Worm (Caenorhabditis elegans) whole organism, L4 larva: ENCODE results near the gene Y43C5A.4.

ENCODE experiments used
- D1046.2 ChIP-seq: fragments of 200-800 bp; sonication (Bioruptor generic); IDR thresholded peaks from 2 replicates; pipeline ENCODE4 v1.3.6; 2022; ENCODE audit warnings: missing genetic modification characterization, missing compliant biosample characterization
- F26F4.8 ChIP-seq: fragments of 200-800 bp; sonication (Bioruptor generic); conservative IDR thresholded peaks from 2 replicates; pipeline ENCODE4 v1.3.6; 2022; ENCODE audit warnings: missing genetic modification characterization, missing compliant biosample characterization
- T26A8.4 ChIP-seq: fragments of 200-800 bp; sonication (Bioruptor generic); IDR thresholded peaks from 2 replicates; pipeline ENCODE4 v1.3.6; 2022; ENCODE audit warnings: missing genetic modification characterization, missing compliant biosample characterization
- Y105C5A.15 ChIP-seq: fragments of 200-800 bp; sonication (Bioruptor generic); IDR thresholded peaks from 2 replicates; pipeline ENCODE4 v1.3.6; 2022; ENCODE audit warnings: missing genetic modification characterization, missing compliant biosample characterization
- Y5F2A.4 ChIP-seq: fragments of 200-800 bp; sonication (Bioruptor generic); optimal IDR thresholded peaks from 2 replicates; lab custom pipeline; 2018; ENCODE audit warnings: mild to moderate bottlenecking, missing genetic modification characterization, missing compliant biosample characterization
- Y75B8A.6 ChIP-seq: fragments of 200-800 bp; sonication (Bioruptor generic); IDR thresholded peaks from 2 replicates; pipeline ENCODE4 v1.3.6; 2022; ENCODE audit warnings: missing genetic modification reagents, missing genetic modification characterization, missing compliant biosample characterization
- ZK337.2 ChIP-seq: fragments of 200-800 bp; sonication (Bioruptor generic); IDR thresholded peaks from 2 replicates; pipeline ENCODE4 v1.3.6; 2022; ENCODE audit warnings: missing genetic modification reagents, missing genetic modification characterization, missing compliant biosample characterization
- aha-1 ChIP-seq: fragments of 150-350 bp; peaks from one replicate; lab custom pipeline; 2014; ENCODE audit warnings: missing biosample characterization, missing genetic modification characterization
- ama-1 ChIP-seq: fragments of 150-350 bp; optimal IDR thresholded peaks from 2 replicates; lab custom pipeline; 2014; ENCODE audit warnings: inconsistent platforms, mixed read lengths
- arid-1 ChIP-seq: fragments of 200-800 bp; sonication (Bioruptor generic); conservative IDR thresholded peaks from 2 replicates; pipeline ENCODE4 v1.3.6; 2022; ENCODE audit warnings: missing genetic modification reagents, missing genetic modification characterization, missing compliant biosample characterization
- attf-4 ChIP-seq: sonication (generic microtip); optimal IDR thresholded peaks from 3 replicates; lab custom pipeline; 2017; ENCODE audit warnings: missing biosample characterization, missing genetic modification characterization
- ceh-28 ChIP-seq: fragments of 150-350 bp; optimal IDR thresholded peaks from 2 replicates; lab custom pipeline; 2014; ENCODE audit warnings: missing biosample characterization, missing genetic modification reagents, missing genetic modification characterization
- ceh-32 ChIP-seq: sonication (generic microtip); optimal IDR thresholded peaks from 2 replicates; lab custom pipeline; 2016; ENCODE audit warnings: mild to moderate bottlenecking, missing genetic modification characterization, missing compliant biosample characterization; ENCODE audit not compliant: poor library complexity
- ceh-44 ChIP-seq: fragments of 200-800 bp; sonication (Bioruptor generic); IDR thresholded peaks from 2 replicates; pipeline ENCODE4 v1.3.6; 2022; ENCODE audit warnings: missing genetic modification reagents, missing genetic modification characterization, missing compliant biosample characterization
- ceh-82 ChIP-seq: sonication (generic microtip); optimal IDR thresholded peaks from 2 replicates; lab custom pipeline; 2017; ENCODE audit warnings: missing biosample characterization, missing genetic modification characterization
- daf-16 ChIP-seq, 3 experiments: sonication (generic microtip); optimal IDR thresholded peaks; 2 replicates each; lab custom pipeline; 2016 to 2017; ENCODE audit warnings: missing genetic modification characterization in 3 of 3, missing genetic modification reagents in 3 of 3, mild to moderate bottlenecking in 2 of 3, missing compliant biosample characterization in 2 of 3, missing biosample characterization in 1 of 3, moderate library complexity in 1 of 3
- daf-19 ChIP-seq: fragments of 200-800 bp; sonication (Bioruptor generic); conservative IDR thresholded peaks from 2 replicates; pipeline ENCODE4 v1.3.6; 2022; ENCODE audit warnings: missing genetic modification characterization, missing compliant biosample characterization
- dmd-6 ChIP-seq: fragments of 200-800 bp; sonication (Bioruptor generic); IDR thresholded peaks from 2 replicates; pipeline ENCODE4 v1.3.6; 2022; ENCODE audit warnings: missing genetic modification reagents, missing genetic modification characterization, missing compliant biosample characterization
- dmd-8 ChIP-seq: fragments of 200-800 bp; sonication (Bioruptor generic); IDR thresholded peaks from 2 replicates; pipeline ENCODE4 v1.3.6; 2022; ENCODE audit warnings: missing genetic modification characterization, missing compliant biosample characterization
- dmd-9 ChIP-seq: fragments of 200-800 bp; sonication (Bioruptor generic); IDR thresholded peaks from 2 replicates; pipeline ENCODE4 v1.3.6; 2022; ENCODE audit warnings: missing genetic modification reagents, missing genetic modification characterization, missing compliant biosample characterization
- dve-1 ChIP-seq: sonication (generic microtip); optimal IDR thresholded peaks from 2 replicates; lab custom pipeline; 2017; ENCODE audit warnings: antibody characterized with exemption, mild to moderate bottlenecking, missing genetic modification characterization, missing compliant biosample characterization; ENCODE audit not compliant: insufficient read depth
- egl-27 ChIP-seq: sonication (generic microtip); optimal IDR thresholded peaks from 3 replicates; lab custom pipeline; 2017; ENCODE audit warnings: missing biosample characterization, missing genetic modification reagents, missing genetic modification characterization
- fkh-10 ChIP-seq: fragments of 150-350 bp; optimal IDR thresholded peaks from 2 replicates; lab custom pipeline; 2014; ENCODE audit warnings: missing biosample characterization, missing genetic modification reagents, missing genetic modification characterization
- fos-1 ChIP-seq: fragments of 150-350 bp; optimal IDR thresholded peaks from 2 replicates; lab custom pipeline; 2014; ENCODE audit warnings: missing biosample characterization, missing genetic modification characterization
- hmg-1.1 ChIP-seq: fragments of 200-800 bp; sonication (Bioruptor generic); IDR thresholded peaks from 2 replicates; pipeline ENCODE4 v1.3.6; 2022; ENCODE audit warnings: missing genetic modification reagents, missing genetic modification characterization, missing compliant biosample characterization
- lim-7 ChIP-seq: fragments of 200-800 bp; sonication (Bioruptor generic); IDR thresholded peaks from 2 replicates; pipeline ENCODE4 v1.3.6; 2022; ENCODE audit warnings: missing genetic modification characterization, missing compliant biosample characterization
- lin-15B ChIP-seq: fragments of 150-350 bp; sonication (generic microtip); optimal IDR thresholded peaks from 3 replicates; lab custom pipeline; 2014; ENCODE audit warnings: missing biosample characterization, missing genetic modification characterization
- lin-38 ChIP-seq: fragments of 200-800 bp; sonication (Bioruptor generic); IDR thresholded peaks from 2 replicates; pipeline ENCODE4 v1.3.6; 2022; ENCODE audit warnings: missing genetic modification reagents, missing genetic modification characterization, missing compliant biosample characterization
- madf-5 ChIP-seq, 2 experiments: fragments of 200-800 bp; sonication (Bioruptor generic); IDR thresholded peaks; 2 replicates each; pipeline ENCODE4 v1.3.6; 2022; ENCODE audit warnings: missing compliant biosample characterization in 2 of 2, missing genetic modification characterization in 2 of 2
- mxl-3 ChIP-seq: fragments of 200-800 bp; sonication (Bioruptor generic); optimal IDR thresholded peaks from 2 replicates; lab custom pipeline; 2018; ENCODE audit warnings: mild to moderate bottlenecking, missing genetic modification characterization, missing compliant biosample characterization
- nhr-111 ChIP-seq: fragments of 200-800 bp; sonication (Bioruptor generic); optimal IDR thresholded peaks from 2 replicates; lab custom pipeline; 2018; ENCODE audit warnings: mild to moderate bottlenecking, missing genetic modification characterization, missing compliant biosample characterization
- nhr-25 ChIP-seq: sonication (generic microtip); optimal IDR thresholded peaks from 2 replicates; lab custom pipeline; 2017; ENCODE audit warnings: missing genetic modification characterization, mild to moderate bottlenecking, missing compliant biosample characterization, antibody characterized with exemption, moderate library complexity, borderline replicate concordance; ENCODE audit not compliant: insufficient read depth
- nhr-28 ChIP-seq: fragments of 150-350 bp; optimal IDR thresholded peaks from 2 replicates; lab custom pipeline; 2014; ENCODE audit warnings: missing biosample characterization, missing genetic modification characterization
- nhr-41 ChIP-seq: fragments of 200-800 bp; sonication (Bioruptor generic); IDR thresholded peaks from 2 replicates; pipeline ENCODE4 v1.3.6; 2022; ENCODE audit warnings: missing genetic modification reagents, missing genetic modification characterization, missing compliant biosample characterization
- pha-4 ChIP-seq, 2 experiments: fragments of 150-350 bp in 1 of 2; fragments of 200-800 bp in 1 of 2; sonication (Bioruptor generic) in 1 of 2; IDR thresholded peaks in 1 of 2; optimal IDR thresholded peaks in 1 of 2; 2 replicates each; pipeline versions ENCODE4 v1.3.6 to Lab custom; 2014 to 2022; ENCODE audit warnings: missing genetic modification characterization in 2 of 2, missing genetic modification reagents in 2 of 2, missing biosample characterization in 1 of 2, missing compliant biosample characterization in 1 of 2
- php-3 ChIP-seq: fragments of 200-800 bp; sonication (Bioruptor generic); IDR thresholded peaks from 2 replicates; pipeline ENCODE4 v1.3.6; 2022; ENCODE audit warnings: missing genetic modification reagents, missing genetic modification characterization, missing compliant biosample characterization
- rbr-2 ChIP-seq: sonication (generic microtip); optimal IDR thresholded peaks from 2 replicates; lab custom pipeline; 2016; ENCODE audit warnings: missing genotype, missing genetic modification characterization, missing compliant biosample characterization
- saeg-2 ChIP-seq: fragments of 200-800 bp; sonication (Bioruptor generic); IDR thresholded peaks from 2 replicates; pipeline ENCODE4 v1.3.6; 2022; ENCODE audit warnings: missing genetic modification reagents, missing genetic modification characterization, missing compliant biosample characterization
- snpc-1.2 ChIP-seq: fragments of 200-800 bp; sonication (Bioruptor generic); IDR thresholded peaks from 2 replicates; pipeline ENCODE4 v1.3.6; 2022; ENCODE audit warnings: missing genetic modification reagents, missing genetic modification characterization, missing compliant biosample characterization
- tag-97 ChIP-seq: fragments of 200-800 bp; sonication (Bioruptor generic); IDR thresholded peaks from 2 replicates; pipeline ENCODE4 v1.3.6; 2022; ENCODE audit warnings: missing genetic modification characterization, missing compliant biosample characterization
- tra-1 ChIP-seq: fragments of 200-800 bp; sonication (Bioruptor generic); IDR thresholded peaks from 2 replicates; pipeline ENCODE4 v1.3.6; 2022; ENCODE audit warnings: missing genetic modification reagents, missing genetic modification characterization, missing compliant biosample characterization
- unc-39 ChIP-seq: sonication (generic microtip); optimal IDR thresholded peaks from 2 replicates; lab custom pipeline; 2017; ENCODE audit warnings: missing biosample characterization, missing genetic modification characterization
- unc-62 ChIP-seq, 3 experiments: fragments of 150-350 bp in 1 of 3; sonication (generic microtip); optimal IDR thresholded peaks in 2 of 3; peaks in 1 of 3; 1 replicate in 1 of 3; 2 replicates in 2 of 3; lab custom pipeline; 2014 to 2017; ENCODE audit warnings: missing biosample characterization in 3 of 3, missing genetic modification characterization in 3 of 3, missing genetic modification reagents in 3 of 3, missing genotype in 1 of 3
- zag-1 ChIP-seq: fragments of 150-350 bp; optimal IDR thresholded peaks from 2 replicates; lab custom pipeline; 2014; ENCODE audit warnings: missing biosample characterization, missing genetic modification characterization
- zfp-2 ChIP-seq: sonication (generic microtip); optimal IDR thresholded peaks from 2 replicates; lab custom pipeline; 2016; ENCODE audit warnings: mild to moderate bottlenecking, missing genetic modification characterization, missing compliant biosample characterization
- zfp-3 ChIP-seq: fragments of 200-800 bp; sonication (Bioruptor generic); conservative IDR thresholded peaks from 2 replicates; pipeline ENCODE4 v1.3.6; 2022; ENCODE audit warnings: missing genetic modification reagents, missing genetic modification characterization, missing compliant biosample characterization
- ztf-11 ChIP-seq: fragments of 150-350 bp; optimal IDR thresholded peaks from 2 replicates; lab custom pipeline; 2014; ENCODE audit warnings: missing biosample characterization, missing genetic modification characterization

Gene Y43C5A.4

DNA sequence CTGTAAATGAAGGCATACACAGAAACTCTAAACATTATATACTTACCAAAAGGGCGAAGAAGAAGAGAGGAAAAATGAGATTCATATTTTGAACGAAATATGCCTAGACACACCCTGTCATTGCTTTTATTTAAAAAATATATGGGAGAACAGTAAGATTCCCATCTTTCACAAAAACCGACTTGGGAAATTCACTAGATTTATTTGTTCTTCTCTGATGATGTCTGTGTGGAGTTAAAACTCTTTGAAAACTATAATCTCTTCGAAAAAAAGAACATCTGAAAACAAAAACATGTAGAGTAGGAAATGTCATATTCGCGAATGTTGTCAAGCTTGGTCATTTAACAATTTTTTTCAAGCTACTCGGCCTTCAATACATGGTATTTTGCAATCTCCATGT, 32.5 kb downstream of the Y43C5A.4 start, which contains the start of gene R09E10.8:
TSS of gene R09E10.8 (minus strand) at position 101 of the 400 bp plus-strand sequence.
- TF ChIP-seq egl-27 (tag; lab: Kevin White, UChicago) (no peak), aha-1 (tag; lab: Kevin White, UChicago) (no peak), ztf-11 (tag; lab: Kevin White, UChicago) (no peak), snpc-1.2 (GFP tag; lab: Robert Waterston, UW) (no peak), ceh-44 (GFP tag; lab: Robert Waterston, UW) (no peak), zfp-3 (GFP tag; lab: Robert Waterston, UW) (no peak), T26A8.4 (no peak), daf-19 (GFP tag; lab: Robert Waterston, UW) (no peak), zag-1 (tag; lab: Kevin White, UChicago) (no peak), Y75B8A.6 (no peak), nhr-28 (tag; lab: Kevin White, UChicago) (no peak), Y105C5A.15 (no peak), dmd-8 (GFP tag; lab: Robert Waterston, UW) (no peak), unc-62 (GFP tag; optimal IDR thresholded peaks at IDR 0.05 in 1 of 2; lab: Kevin White, UChicago) (no peak), unc-62 (tag; optimal IDR thresholded peaks at IDR 0.05; lab: Kevin White, UChicago) (no peak), fos-1 (tag; lab: Kevin White, UChicago) (no peak), zfp-2 (tag; lab: Kevin White, UChicago) (no peak), attf-4 (tag; lab: Kevin White, UChicago) (no peak), tra-1 (GFP tag; lab: Robert Waterston, UW) (no peak), D1046.2 (GFP tag; lab: Robert Waterston, UW) (no peak)

ce11 chrIV:10311115-10311514, 33.3 kb downstream of the Y43C5A.4 start:
- TF ChIP-seq snpc-1.2 (GFP tag; lab: Robert Waterston, UW) (peak; percentile 84), ceh-44 (GFP tag; lab: Robert Waterston, UW) (peak; percentile 39; the same call in 1 of the 2 replicates), tag-97 (GFP tag; lab: Robert Waterston, UW) (no peak), ZK337.2 (GFP tag; lab: Robert Waterston, UW) (no peak), dve-1 (tag; lab: Kevin White, UChicago) (no peak), T26A8.4 (peak; percentile 24; the same call in 1 of the 2 replicates), madf-5 (GFP tag; IDR thresholded peaks at IDR 0.05; lab: Robert Waterston, UW) (no peak), fkh-10 (GFP tag; lab: Kevin White, UChicago) (no peak), arid-1 (GFP tag; lab: Robert Waterston, UW) (no peak), ceh-82 (tag; lab: Kevin White, UChicago) (no peak), zfp-3 (GFP tag; lab: Robert Waterston, UW) (no peak), nhr-111 (GFP tag; lab: Kevin White, UChicago) (no peak), unc-62 (GFP tag; optimal IDR thresholded peaks at IDR 0.05 in 1 of 2; lab: Kevin White, UChicago) (no peak), unc-62 (tag; optimal IDR thresholded peaks at IDR 0.05; lab: Kevin White, UChicago) (no peak), hmg-1.1 (GFP tag; lab: Robert Waterston, UW) (no peak), nhr-25 (no peak), zag-1 (tag; lab: Kevin White, UChicago) (no peak), tra-1 (GFP tag; lab: Robert Waterston, UW) (no peak), unc-39 (no peak), mxl-3 (GFP tag; lab: Kevin White, UChicago) (no peak), ama-1 (lab: Kevin White, UChicago) (no peak), pha-4 (GFP tag; IDR thresholded peaks at IDR 0.05; lab: Robert Waterston, UW) (no peak), pha-4 (tag; optimal IDR thresholded peaks at IDR 0.05; lab: Kevin White, UChicago) (no peak), nhr-41 (GFP tag; lab: Robert Waterston, UW) (0 out of 2 replicates have a peak, but pooled peaks have one; percentile 15), php-3 (GFP tag; lab: Robert Waterston, UW) (no peak), dmd-6 (no peak), lin-15B (tag; lab: Kevin White, UChicago) (no peak), dmd-9 (GFP tag; lab: Robert Waterston, UW) (no peak), rbr-2 (no peak), ztf-11 (tag; lab: Kevin White, UChicago) (no peak), daf-16 (GFP tag; optimal IDR thresholded peaks at IDR 0.05; lab: Kevin White, UChicago) (no peak), daf-16 (tag; optimal IDR thresholded peaks at IDR 0.05; lab: Kevin White, UChicago) (no peak), aha-1 (tag; lab: Kevin White, UChicago) (no peak), saeg-2 (GFP tag; lab: Robert Waterston, UW) (no peak), Y5F2A.4 (no peak), ceh-32 (tag; lab: Kevin White, UChicago) (no peak), ceh-28 (tag; lab: Kevin White, UChicago) (no peak), lim-7 (GFP tag; lab: Robert Waterston, UW) (peak; percentile 75), lin-38 (GFP tag; lab: Robert Waterston, UW) (no peak), F26F4.8 (GFP tag; lab: Robert Waterston, UW) (0 out of 2 replicates have a peak, but pooled peaks have one; percentile 52)
